Worm (Caenorhabditis elegans) whole organism, L2 larva: ENCODE data around the gene clec-41.

Source experiments
- alr-1 ChIP-seq: fragments of 150-350 bp; optimal IDR thresholded peaks from 2 replicates; lab custom pipeline; 2014; ENCODE audit warnings: missing biosample characterization, missing genetic modification characterization
- blmp-1 ChIP-seq: sonication (generic microtip); optimal IDR thresholded peaks from 2 replicates; lab custom pipeline; 2017; ENCODE audit warnings: missing genetic modification characterization, mild to moderate bottlenecking, missing compliant biosample characterization, antibody characterized with exemption, moderate library complexity; ENCODE audit not compliant: insufficient read depth
- lin-39 ChIP-seq: fragments of 150-350 bp; optimal IDR thresholded peaks from 2 replicates; lab custom pipeline; 2014; ENCODE audit warnings: missing biosample characterization, missing genetic modification reagents, missing genetic modification characterization
- mab-5 ChIP-seq: fragments of 150-350 bp; optimal IDR thresholded peaks from 2 replicates; lab custom pipeline; 2014; ENCODE audit warnings: missing biosample characterization, missing genetic modification characterization
- nhr-11 ChIP-seq: fragments of 150-350 bp; optimal IDR thresholded peaks from 2 replicates; lab custom pipeline; 2014; ENCODE audit warnings: missing biosample characterization, missing genetic modification characterization
- nhr-237 ChIP-seq: fragments of 150-350 bp; optimal IDR thresholded peaks from 2 replicates; lab custom pipeline; 2014; ENCODE audit warnings: missing biosample characterization, missing genetic modification characterization
- sem-4 ChIP-seq: fragments of 150-350 bp; optimal IDR thresholded peaks from 2 replicates; lab custom pipeline; 2014; ENCODE audit warnings: missing biosample characterization, missing genetic modification reagents, missing genetic modification characterization
- unc-62 ChIP-seq: fragments of 150-350 bp; optimal IDR thresholded peaks from 2 replicates; lab custom pipeline; 2014; ENCODE audit warnings: missing biosample characterization, missing genetic modification reagents, missing genetic modification characterization
- zag-1 ChIP-seq: fragments of 150-350 bp; optimal IDR thresholded peaks from 2 replicates; lab custom pipeline; 2014; ENCODE audit warnings: missing biosample characterization, missing genetic modification characterization
- ztf-1 ChIP-seq: fragments of 200-800 bp; sonication (Bioruptor generic); conservative IDR thresholded peaks from 2 replicates; pipeline ENCODE4 v1.3.6; 2022; ENCODE audit warnings: missing genetic modification characterization, missing compliant biosample characterization
- ztf-11 ChIP-seq: sonication (generic microtip); optimal IDR thresholded peaks from 2 replicates; lab custom pipeline; 2017; ENCODE audit warnings: missing biosample characterization, missing genetic modification characterization
- ztf-4 ChIP-seq: fragments of 150-350 bp; optimal IDR thresholded peaks from 2 replicates; lab custom pipeline; 2014; ENCODE audit warnings: missing biosample characterization, missing genetic modification characterization

DNA sequence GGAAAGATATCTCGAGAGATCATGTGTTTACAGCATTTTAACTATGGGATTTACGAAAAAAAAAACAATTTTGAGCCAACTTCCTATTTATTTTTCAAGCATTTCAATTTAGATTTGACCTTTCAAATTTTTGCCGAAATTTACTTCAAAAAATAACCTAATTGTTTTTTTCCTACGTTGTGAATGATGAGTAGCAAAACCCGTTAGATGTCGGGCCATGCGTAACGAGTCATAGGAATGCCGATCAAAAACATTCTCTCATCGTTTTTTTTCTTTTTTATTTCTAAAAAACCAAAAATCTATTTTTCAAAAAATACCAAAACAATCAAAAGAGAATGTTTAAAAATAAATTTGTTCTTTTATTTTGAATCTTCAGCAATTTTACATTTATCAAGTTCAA, 25.0 kb upstream of the clec-41 start:
- TF ChIP-seq ztf-4 (tag; lab: Kevin White, UChicago) (no peak), unc-62 (no peak), blmp-1 (tag; lab: Kevin White, UChicago) (no peak), mab-5 (tag; lab: Kevin White, UChicago) (no peak), sem-4 (tag; lab: Kevin White, UChicago) (no peak), ztf-1 (GFP tag; lab: Robert Waterston, UW) (no peak), lin-39 (no peak), zag-1 (tag; lab: Kevin White, UChicago) (no peak), nhr-237 (tag; lab: Kevin White, UChicago) (no peak), ztf-11 (tag; lab: Kevin White, UChicago) (no peak), alr-1 (no peak), nhr-11 (tag; lab: Kevin White, UChicago) (no peak)
